Fruit fly (Drosophila melanogaster) whole organism, prepupa: Measurements from ENCODE around the gene Prp40.

Experiments
- Blimp-1 ChIP-seq: fragments of 200-800 bp; sonication (Bioruptor generic); optimal IDR thresholded peaks from 3 replicates; lab custom pipeline; 2017; ENCODE audit warnings: missing biosample characterization, missing genetic modification characterization, mild to moderate bottlenecking, moderate library complexity, missing genetic modification reagents
- CG10631 ChIP-seq: fragments of 200-800 bp; sonication (Bioruptor generic); optimal IDR thresholded peaks from 2 replicates; lab custom pipeline; 2016; ENCODE audit warnings: missing biosample characterization, missing genetic modification characterization
- CG10669 ChIP-seq: fragments of 200-800 bp; sonication (Bioruptor generic); optimal IDR thresholded peaks from 3 replicates; lab custom pipeline; 2018; ENCODE audit warnings: missing biosample characterization, mild to moderate bottlenecking, missing genetic modification characterization, moderate library complexity
- CG11294 ChIP-seq: fragments of 200-800 bp; sonication (Bioruptor generic); IDR thresholded peaks from 2 replicates; pipeline ENCODE4 v1.3.6; 2022; ENCODE audit warnings: missing biosample characterization, missing genetic modification characterization
- CG11902 ChIP-seq: fragments of 200-800 bp; sonication (Bioruptor generic); optimal IDR thresholded peaks from 3 replicates; lab custom pipeline; 2016; ENCODE audit warnings: missing biosample characterization, missing genetic modification characterization
- CG1621 ChIP-seq: fragments of 200-800 bp; sonication (Bioruptor generic); optimal IDR thresholded peaks from 3 replicates; lab custom pipeline; 2018; ENCODE audit warnings: missing biosample characterization, mild to moderate bottlenecking, missing genetic modification characterization
- CG16779 ChIP-seq: fragments of 200-800 bp; sonication (Bioruptor generic); optimal IDR thresholded peaks from 3 replicates; lab custom pipeline; 2017; ENCODE audit warnings: missing biosample characterization, mild to moderate bottlenecking, missing genetic modification characterization
- CG3032 ChIP-seq: fragments of 200-800 bp; optimal IDR thresholded peaks from 2 replicates; lab custom pipeline; 2019; ENCODE audit warnings: missing biosample characterization, mild to moderate bottlenecking, missing genetic modification characterization, moderate library complexity
- CG31627 ChIP-seq: fragments of 200-800 bp; sonication (Bioruptor generic); optimal IDR thresholded peaks from 3 replicates; lab custom pipeline; 2016; ENCODE audit warnings: missing biosample characterization, missing genetic modification characterization
- CG32006 ChIP-seq: fragments of 200-800 bp; sonication (Bioruptor generic); optimal IDR thresholded peaks from 3 replicates; lab custom pipeline; 2017; ENCODE audit warnings: missing biosample characterization, mild to moderate bottlenecking, missing genetic modification characterization
- CG34406 ChIP-seq: fragments of 200-800 bp; sonication (Bioruptor generic); optimal IDR thresholded peaks from 3 replicates; lab custom pipeline; 2016; ENCODE audit warnings: missing biosample characterization, missing genetic modification characterization
- CG3919 ChIP-seq: fragments of 200-800 bp; sonication (Bioruptor generic); optimal IDR thresholded peaks from 3 replicates; lab custom pipeline; 2016; ENCODE audit warnings: missing biosample characterization, missing genetic modification characterization
- CG4318 ChIP-seq: fragments of 200-800 bp; sonication (Bioruptor generic); optimal IDR thresholded peaks from 3 replicates; lab custom pipeline; 2017; ENCODE audit warnings: missing biosample characterization, mild to moderate bottlenecking, missing genetic modification characterization
- CG6163 ChIP-seq: fragments of 200-800 bp; sonication (Bioruptor generic); IDR thresholded peaks from 3 replicates; pipeline ENCODE4 v1.3.6; 2022; ENCODE audit warnings: missing biosample characterization, missing genetic modification characterization
- CG6854 ChIP-seq: fragments of 200-800 bp; sonication (Bioruptor generic); optimal IDR thresholded peaks from 2 replicates; lab custom pipeline; 2017; ENCODE audit warnings: missing biosample characterization, mild to moderate bottlenecking, missing genetic modification characterization
- CG8119 ChIP-seq: fragments of 200-800 bp; sonication (Bioruptor generic); IDR thresholded peaks from 3 replicates; pipeline ENCODE4 v1.3.6; 2022; ENCODE audit warnings: missing biosample characterization, missing genetic modification characterization
- CG8319 ChIP-seq: fragments of 200-800 bp; sonication (Bioruptor generic); optimal IDR thresholded peaks from 3 replicates; lab custom pipeline; 2016; ENCODE audit warnings: missing biosample characterization, missing genetic modification characterization
- CG8632 ChIP-seq: fragments of 200-800 bp; sonication (Bioruptor generic); optimal IDR thresholded peaks from 3 replicates; lab custom pipeline; 2016; ENCODE audit warnings: missing biosample characterization, missing genetic modification characterization
- CG9139 ChIP-seq: fragments of 200-800 bp; sonication (Bioruptor generic); optimal IDR thresholded peaks from 3 replicates; lab custom pipeline; 2017; ENCODE audit warnings: missing biosample characterization, mild to moderate bottlenecking, missing genetic modification characterization
- Eip75B ChIP-seq: fragments of 200-800 bp; sonication (Bioruptor generic); optimal IDR thresholded peaks from 3 replicates; lab custom pipeline; 2016; ENCODE audit warnings: missing biosample characterization, missing genetic modification characterization
- Eip78C ChIP-seq: fragments of 200-800 bp; sonication (Bioruptor generic); peaks from one replicate; lab custom pipeline; 2016; ENCODE audit warnings: missing biosample characterization, missing genetic modification characterization
- Ets96B ChIP-seq: fragments of 200-800 bp; optimal IDR thresholded peaks from 2 replicates; lab custom pipeline; 2019; ENCODE audit warnings: missing biosample characterization, mild to moderate bottlenecking, missing genetic modification characterization, moderate library complexity
- Gug ChIP-seq: fragments of 200-800 bp; sonication (Bioruptor generic); IDR thresholded peaks from 2 replicates; pipeline ENCODE4 v1.3.6; 2022; ENCODE audit warnings: missing biosample characterization, missing genetic modification characterization
- Hr38 ChIP-seq: sonication (Bioruptor generic); optimal IDR thresholded peaks from 2 replicates; lab custom pipeline; 2016; ENCODE audit warnings: missing biosample characterization, missing genetic modification characterization
- Hr39 ChIP-seq: fragments of 200-800 bp; sonication (Bioruptor generic); optimal IDR thresholded peaks from 2 replicates; lab custom pipeline; 2016; ENCODE audit warnings: missing biosample characterization, missing genetic modification characterization
- Hr4 ChIP-seq: fragments of 200-800 bp; sonication (Bioruptor generic); optimal IDR thresholded peaks from 3 replicates; lab custom pipeline; 2016; ENCODE audit warnings: missing biosample characterization, missing genetic modification characterization
- Lpt ChIP-seq: fragments of 200-800 bp; sonication (Bioruptor generic); optimal IDR thresholded peaks from 3 replicates; lab custom pipeline; 2016; ENCODE audit warnings: missing biosample characterization, missing genetic modification characterization
- Met ChIP-seq: fragments of 200-800 bp; sonication (Bioruptor generic); optimal IDR thresholded peaks from 3 replicates; lab custom pipeline; 2016; ENCODE audit warnings: missing biosample characterization, missing genetic modification characterization
- OdsH ChIP-seq: fragments of 200-800 bp; sonication (Bioruptor generic); optimal IDR thresholded peaks from 3 replicates; lab custom pipeline; 2016; ENCODE audit warnings: missing biosample characterization, missing genetic modification characterization
- Sox102F ChIP-seq: fragments of 200-800 bp; sonication (Bioruptor generic); optimal IDR thresholded peaks from 2 replicates; lab custom pipeline; 2016; ENCODE audit warnings: missing biosample characterization, mild to moderate bottlenecking, missing genetic modification characterization
- Sox14 ChIP-seq: fragments of 200-800 bp; sonication (Bioruptor generic); optimal IDR thresholded peaks from 3 replicates; lab custom pipeline; 2016; ENCODE audit warnings: missing biosample characterization, missing genetic modification characterization
- Sox15 ChIP-seq: fragments of 200-800 bp; sonication (Bioruptor generic); optimal IDR thresholded peaks from 3 replicates; lab custom pipeline; 2016; ENCODE audit warnings: missing biosample characterization, missing genetic modification characterization
- achi ChIP-seq: fragments of 200-800 bp; sonication (Bioruptor generic); optimal IDR thresholded peaks from 3 replicates; lab custom pipeline; 2016; ENCODE audit warnings: missing biosample characterization, missing genetic modification characterization
- acj6 ChIP-seq: fragments of 200-800 bp; sonication (Bioruptor generic); optimal IDR thresholded peaks from 3 replicates; lab custom pipeline; 2016; ENCODE audit warnings: missing biosample characterization, missing genetic modification characterization
- cyc ChIP-seq: fragments of 200-800 bp; sonication (Bioruptor generic); optimal IDR thresholded peaks from 3 replicates; lab custom pipeline; 2016; ENCODE audit warnings: missing biosample characterization, missing genetic modification characterization
- dac ChIP-seq: fragments of 200-800 bp; sonication (Bioruptor generic); optimal IDR thresholded peaks from 2 replicates; lab custom pipeline; 2017; ENCODE audit warnings: missing biosample characterization, mild to moderate bottlenecking, missing genetic modification characterization
- dsx ChIP-seq: fragments of 200-800 bp; optimal IDR thresholded peaks from 3 replicates; lab custom pipeline; 2019; ENCODE audit warnings: missing biosample characterization, mild to moderate bottlenecking, missing genetic modification characterization, moderate library complexity; ENCODE audit not compliant: poor library complexity, severe bottlenecking
- eg ChIP-seq: fragments of 200-800 bp; sonication (Bioruptor generic); IDR thresholded peaks from 3 replicates; pipeline ENCODE4 v1.3.6; 2022; ENCODE audit warnings: missing biosample characterization, missing genetic modification characterization
- esn ChIP-seq: fragments of 200-800 bp; sonication (Bioruptor generic); optimal IDR thresholded peaks from 2 replicates; lab custom pipeline; 2016; ENCODE audit warnings: missing biosample characterization, mild to moderate bottlenecking, missing genetic modification characterization, moderate library complexity
- fd59A ChIP-seq: fragments of 200-800 bp; sonication (Bioruptor generic); optimal IDR thresholded peaks from 2 replicates; lab custom pipeline; 2017; ENCODE audit warnings: missing biosample characterization, mild to moderate bottlenecking, missing genetic modification characterization, missing genetic modification reagents
- fd85E ChIP-seq: fragments of 200-800 bp; sonication (Bioruptor generic); optimal IDR thresholded peaks from 3 replicates; lab custom pipeline; 2016; ENCODE audit warnings: missing biosample characterization, missing genetic modification characterization
- fkh ChIP-seq: fragments of 200-800 bp; sonication (Bioruptor generic); optimal IDR thresholded peaks from 3 replicates; lab custom pipeline; 2017; ENCODE audit warnings: missing biosample characterization, mild to moderate bottlenecking, missing genetic modification characterization, moderate library complexity
- lz ChIP-seq: fragments of 200-800 bp; sonication (Bioruptor generic); optimal IDR thresholded peaks from 3 replicates; lab custom pipeline; 2016; ENCODE audit warnings: missing biosample characterization, missing genetic modification characterization
- net ChIP-seq: fragments of 200-800 bp; sonication (Bioruptor generic); optimal IDR thresholded peaks from 3 replicates; lab custom pipeline; 2016; ENCODE audit warnings: missing biosample characterization, missing genetic modification characterization
- pdm3 ChIP-seq: fragments of 200-800 bp; sonication (Bioruptor generic); optimal IDR thresholded peaks from 3 replicates; lab custom pipeline; 2016; ENCODE audit warnings: missing biosample characterization, missing genetic modification characterization
- salr ChIP-seq, 2 experiments: fragments of 200-800 bp; sonication (Bioruptor generic); optimal IDR thresholded peaks; 3 replicates each; lab custom pipeline; 2016 to 2018; ENCODE audit warnings: missing biosample characterization in 2 of 2, missing genetic modification characterization in 2 of 2, mild to moderate bottlenecking in 1 of 2
- ss ChIP-seq, 2 experiments: fragments of 200-800 bp; sonication (Bioruptor generic); optimal IDR thresholded peaks; 2 replicates in 1 of 2; 3 replicates in 1 of 2; lab custom pipeline; 2017 to 2018; ENCODE audit warnings: mild to moderate bottlenecking in 2 of 2, missing biosample characterization in 2 of 2, missing genetic modification characterization in 2 of 2, moderate library complexity in 1 of 2
- svp ChIP-seq: fragments of 200-800 bp; sonication (Bioruptor generic); peaks from one replicate; lab custom pipeline; 2016; ENCODE audit warnings: missing biosample characterization, missing genetic modification characterization
- topi ChIP-seq: fragments of 200-800 bp; sonication (Bioruptor generic); optimal IDR thresholded peaks from 3 replicates; lab custom pipeline; 2016; ENCODE audit warnings: missing biosample characterization, missing genetic modification characterization
- vri ChIP-seq: fragments of 200-800 bp; sonication (Bioruptor generic); optimal IDR thresholded peaks from 3 replicates; lab custom pipeline; 2016; ENCODE audit warnings: missing biosample characterization, mild to moderate bottlenecking, missing genetic modification characterization

Prp40 gene

DNA sequence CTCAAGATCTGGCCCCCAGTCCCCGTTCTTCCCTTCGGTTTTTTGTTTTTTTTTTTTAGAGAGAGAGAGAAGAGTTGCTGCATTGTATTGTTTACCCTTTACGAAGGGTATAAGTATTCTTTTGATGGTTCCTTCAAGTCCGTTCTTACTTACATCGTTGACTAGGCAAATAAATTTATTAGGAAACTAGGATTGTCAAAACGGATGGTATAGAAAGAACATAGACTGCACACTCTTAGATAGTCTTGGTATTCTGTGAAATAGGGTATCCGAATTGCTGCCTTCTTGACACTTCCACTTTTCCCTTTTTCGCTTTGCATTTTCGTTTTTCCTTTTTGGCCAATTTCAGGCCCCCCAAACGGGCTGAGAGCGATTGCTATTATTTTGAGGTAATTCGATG lies 11.5 kb upstream of the Prp40 start (continued):
- TF ChIP-seq dac (no peak), svp (GFP tag; lab: Kevin White, UChicago) (peak; percentile 94), fd85E (GFP tag; lab: Kevin White, UChicago) (peak; percentile 13), Sox14 (GFP tag; lab: Kevin White, UChicago) (peak; percentile 80), Hr38 (GFP tag; lab: Kevin White, UChicago) (no peak), acj6 (peak; percentile 83), CG11294 (GFP tag; lab: Robert Waterston, UW) (no peak), lz (GFP tag; lab: Kevin White, UChicago) (peak; percentile 85), Sox102F (GFP tag; lab: Kevin White, UChicago) (peak; percentile 85), net (GFP tag; lab: Kevin White, UChicago) (peak; percentile 74), eg (GFP tag; lab: Robert Waterston, UW) (0 out of 3 replicates have a peak, but pooled peaks have one; percentile 19), CG9139 (peak; percentile 17), fkh (GFP tag; lab: Kevin White, UChicago) (no peak), Eip75B (peak; percentile 84), fd59A (peak; percentile 71), CG1621 (tag; lab: Kevin White, UChicago) (peak; percentile 68), Ets96B (tag; lab: Kevin White, UChicago) (peak; percentile 76), dsx (GFP tag; lab: Kevin White, UChicago) (peak; percentile 76), CG8119 (GFP tag; lab: Robert Waterston, UW) (peak; percentile 50; the same call in 1 of the 3 replicates), OdsH (peak; percentile 77), CG8319 (GFP tag; lab: Kevin White, UChicago) (peak; percentile 65), CG31627 (peak; percentile 91), Sox15 (GFP tag; lab: Kevin White, UChicago) (peak; percentile 76), CG10631 (GFP tag; lab: Kevin White, UChicago) (peak; percentile 81), vri (GFP tag; lab: Kevin White, UChicago) (peak; percentile 65), Hr39 (GFP tag; lab: Kevin White, UChicago) (peak; percentile 90), Hr4 (GFP tag; lab: Kevin White, UChicago) (peak; percentile 1), CG32006 (GFP tag; lab: Kevin White, UChicago) (peak; percentile 47), CG3032 (tag; lab: Kevin White, UChicago) (peak; percentile 73), Met (peak; percentile 88), CG6163 (GFP tag; lab: Robert Waterston, UW) (peak; percentile 70), CG16779 (tag; lab: Kevin White, UChicago) (peak; percentile 40), ss (GFP tag; optimal IDR thresholded peaks at IDR 0.05; lab: Kevin White, UChicago) (peak; percentile 45 to 80), CG34406 (peak; percentile 81), salr (GFP tag; optimal IDR thresholded peaks at IDR 0.05; lab: Kevin White, UChicago) (peak; percentile 27 to 68), CG3919 (peak; percentile 86), topi (peak; percentile 88), Lpt (GFP tag; lab: Kevin White, UChicago) (peak; percentile 23), pdm3 (peak; percentile 86), achi (peak; percentile 78), Blimp-1 (GFP tag; lab: Kevin White, UChicago) (peak; percentile 62)

dm6 chr2L:3012780-3013179 lies 10.2 kb upstream of the Prp40 start:
- TF ChIP-seq CG11902 (GFP tag; lab: Kevin White, UChicago) (no peak), Sox14 (GFP tag; lab: Kevin White, UChicago) (peak; percentile 60), topi (peak; percentile 54), CG8632 (peak; percentile 42), OdsH (no peak), achi (peak; percentile 58), vri (GFP tag; lab: Kevin White, UChicago) (peak; percentile 12), CG8319 (GFP tag; lab: Kevin White, UChicago) (no peak), CG3919 (peak; percentile 70), CG10669 (GFP tag; lab: Kevin White, UChicago) (no peak), Eip78C (GFP tag; lab: Kevin White, UChicago) (peak; percentile 86), Gug (GFP tag; lab: Robert Waterston, UW) (peak; percentile 64), acj6 (no peak), svp (GFP tag; lab: Kevin White, UChicago) (peak; percentile 42), Ets96B (tag; lab: Kevin White, UChicago) (peak; percentile 46), CG4318 (GFP tag; lab: Kevin White, UChicago) (no peak), CG34406 (peak; percentile 35), CG6854 (GFP tag; lab: Kevin White, UChicago) (no peak), CG16779 (tag; lab: Kevin White, UChicago) (peak; percentile 18), lz (GFP tag; lab: Kevin White, UChicago) (peak; percentile 43), esn (GFP tag; lab: Kevin White, UChicago) (peak; percentile 53), salr (GFP tag; optimal IDR thresholded peaks at IDR 0.05; lab: Kevin White, UChicago) (peak in 1 of 2 experiments; percentile 61), CG8119 (GFP tag; lab: Robert Waterston, UW) (peak; percentile 76), cyc (peak; percentile 24), Eip75B (peak; percentile 41)
